Fruit fly (Drosophila melanogaster) whole organism, embryonic: Measurements from ENCODE around the gene ENGase.

Experiments
- Antp ChIP-seq: fragments of 200-800 bp; sonication (Bioruptor generic); optimal IDR thresholded peaks from 3 replicates; lab custom pipeline; 2016; ENCODE audit warnings: missing biosample characterization, missing genetic modification characterization
- Bgb ChIP-seq: fragments of 200-800 bp; sonication (Bioruptor generic); IDR thresholded peaks from 2 replicates; pipeline ENCODE4 v1.3.6; 2022; ENCODE audit warnings: missing biosample characterization, missing genetic modification characterization; ENCODE audit not compliant: partially characterized antibody
- CG10209 ChIP-seq: fragments of 200-800 bp; sonication (Bioruptor generic); optimal IDR thresholded peaks from 3 replicates; lab custom pipeline; 2017; ENCODE audit warnings: missing biosample characterization, mild to moderate bottlenecking, missing genetic modification characterization, missing genetic modification reagents
- CG10321 ChIP-seq: fragments of 200-800 bp; sonication (Bioruptor generic); IDR thresholded peaks from 2 replicates; pipeline ENCODE4 v1.3.6; 2022; ENCODE audit warnings: missing biosample characterization, missing genetic modification characterization
- CG11247 ChIP-seq: fragments of 200-800 bp; sonication (Bioruptor generic); IDR thresholded peaks from 2 replicates; pipeline ENCODE4 v1.3.6; 2022; ENCODE audit warnings: missing biosample characterization, missing genetic modification characterization
- CG11456 ChIP-seq: fragments of 200-800 bp; sonication (Bioruptor generic); IDR thresholded peaks from 3 replicates; pipeline ENCODE4 v1.3.6; 2022; ENCODE audit warnings: missing biosample characterization, missing genetic modification characterization
- CG11504 ChIP-seq: fragments of 200-800 bp; sonication (Bioruptor generic); optimal IDR thresholded peaks from 3 replicates; lab custom pipeline; 2019; ENCODE audit warnings: missing biosample characterization, mild to moderate bottlenecking, missing genetic modification characterization, moderate library complexity
- CG14441 ChIP-seq: fragments of 200-800 bp; sonication (Bioruptor generic); IDR thresholded peaks from 2 replicates; pipeline ENCODE4 v1.3.6; 2022; ENCODE audit warnings: missing biosample characterization, missing genetic modification characterization
- CG16813 ChIP-seq: fragments of 200-800 bp; sonication (Bioruptor generic); IDR thresholded peaks from 3 replicates; pipeline ENCODE4 v1.3.6; 2022; ENCODE audit warnings: missing biosample characterization, missing genetic modification characterization; ENCODE audit not compliant: partially characterized antibody
- CG18262 ChIP-seq: fragments of 200-800 bp; optimal IDR thresholded peaks from 3 replicates; lab custom pipeline; 2019; ENCODE audit warnings: missing biosample characterization, mild to moderate bottlenecking, missing genetic modification characterization, moderate library complexity
- CG1832 ChIP-seq: fragments of 200-800 bp; sonication (Bioruptor generic); optimal IDR thresholded peaks from 2 replicates; lab custom pipeline; 2017; ENCODE audit warnings: missing biosample characterization, mild to moderate bottlenecking, missing genetic modification characterization, inconsistent platforms
- CG2712 ChIP-seq: fragments of 200-800 bp; optimal IDR thresholded peaks from 3 replicates; lab custom pipeline; 2019; ENCODE audit warnings: missing biosample characterization, mild to moderate bottlenecking, missing genetic modification characterization, moderate library complexity
- CG31224 ChIP-seq: fragments of 200-800 bp; sonication (Bioruptor generic); IDR thresholded peaks from 2 replicates; pipeline ENCODE4 v1.3.6; 2022; ENCODE audit warnings: missing biosample characterization, missing genetic modification characterization
- CG33557 ChIP-seq: fragments of 200-800 bp; sonication (Bioruptor generic); optimal IDR thresholded peaks from 2 replicates; lab custom pipeline; 2019; ENCODE audit warnings: missing biosample characterization, mild to moderate bottlenecking, missing genetic modification characterization, moderate library complexity
- CG4424 ChIP-seq: fragments of 200-800 bp; sonication (Bioruptor generic); optimal IDR thresholded peaks from 3 replicates; lab custom pipeline; 2016; ENCODE audit warnings: missing biosample characterization, missing genetic modification characterization
- CG6254 ChIP-seq: fragments of 200-800 bp; sonication (Bioruptor generic); optimal IDR thresholded peaks from 3 replicates; lab custom pipeline; 2017; ENCODE audit warnings: mild to moderate bottlenecking, missing biosample characterization, missing genetic modification reagents, missing genetic modification characterization
- CG6689 ChIP-seq: fragments of 200-800 bp; sonication (Bioruptor generic); IDR thresholded peaks from 2 replicates; pipeline ENCODE4 v1.3.6; 2022; ENCODE audit warnings: missing biosample characterization, missing genetic modification characterization
- Dfd ChIP-seq, 2 experiments: fragments of >200 bp; optimal IDR thresholded peaks; 2 replicates each; lab custom pipeline; 2017; ENCODE audit warnings: missing biosample characterization in 2 of 2, missing genetic modification characterization in 2 of 2
- Ets97D ChIP-seq: fragments of 200-800 bp; sonication (Bioruptor generic); optimal IDR thresholded peaks from 3 replicates; lab custom pipeline; 2016; ENCODE audit warnings: missing biosample characterization, missing genetic modification characterization
- Gsc ChIP-seq: fragments of 200-800 bp; sonication (Bioruptor generic); IDR thresholded peaks from 2 replicates; pipeline ENCODE4 v1.3.6; 2022; ENCODE audit warnings: missing biosample characterization, missing genetic modification characterization
- HLH54F ChIP-seq: fragments of 200-800 bp; sonication (Bioruptor generic); optimal IDR thresholded peaks from 3 replicates; lab custom pipeline; 2016; ENCODE audit warnings: missing biosample characterization, missing genetic modification characterization
- HmgZ ChIP-seq: fragments of 200-800 bp; sonication (Bioruptor generic); optimal IDR thresholded peaks from 2 replicates; lab custom pipeline; 2018; ENCODE audit warnings: missing biosample characterization, mild to moderate bottlenecking, missing genetic modification characterization
- Lim3 ChIP-seq: fragments of 200-800 bp; sonication (Bioruptor generic); IDR thresholded peaks from 2 replicates; pipeline ENCODE4 v1.3.6; 2022; ENCODE audit warnings: missing biosample characterization, missing genetic modification characterization
- Myb ChIP-seq: fragments of 200-800 bp; sonication (Bioruptor generic); optimal IDR thresholded peaks from 2 replicates; lab custom pipeline; 2016; ENCODE audit warnings: missing biosample characterization, missing genetic modification characterization
- NfI ChIP-seq: fragments of 200-800 bp; sonication (Bioruptor generic); optimal IDR thresholded peaks from 3 replicates; lab custom pipeline; 2018; ENCODE audit warnings: missing biosample characterization, mild to moderate bottlenecking, missing genetic modification characterization, moderate library complexity
- Rfx ChIP-seq: fragments of 200-800 bp; sonication (Bioruptor generic); IDR thresholded peaks from 2 replicates; pipeline ENCODE4 v1.3.6; 2022; ENCODE audit warnings: missing biosample characterization, missing genetic modification characterization
- TFAM ChIP-seq: fragments of 200-800 bp; sonication (Bioruptor generic); optimal IDR thresholded peaks from 2 replicates; lab custom pipeline; 2017; ENCODE audit warnings: missing biosample characterization, missing genetic modification characterization, inconsistent platforms
- Xrp1 ChIP-seq: fragments of 200-800 bp; sonication (Bioruptor generic); IDR thresholded peaks from 2 replicates; pipeline ENCODE4 v1.3.6; 2022; ENCODE audit warnings: missing biosample characterization, missing genetic modification characterization
- YL-1 ChIP-seq: fragments of 200-800 bp; sonication (Bioruptor generic); optimal IDR thresholded peaks from 3 replicates; lab custom pipeline; 2017; ENCODE audit warnings: missing biosample characterization, mild to moderate bottlenecking, missing genetic modification characterization
- ap ChIP-seq: fragments of 200-800 bp; sonication (Bioruptor generic); IDR thresholded peaks from 2 replicates; pipeline ENCODE4 v1.3.6; 2022; ENCODE audit warnings: missing biosample characterization, missing genetic modification characterization
- bigmax ChIP-seq: fragments of 200-800 bp; sonication (Bioruptor generic); optimal IDR thresholded peaks from 2 replicates; lab custom pipeline; 2018; ENCODE audit warnings: missing biosample characterization, mild to moderate bottlenecking, missing genetic modification characterization
- bsh ChIP-seq, 2 experiments: fragments of 200-800 bp; sonication (Bioruptor generic); optimal IDR thresholded peaks; 2 replicates each; lab custom pipeline; 2017 to 2018; ENCODE audit warnings: mild to moderate bottlenecking in 2 of 2, missing biosample characterization in 2 of 2, missing genetic modification characterization in 2 of 2, moderate library complexity in 1 of 2
- croc ChIP-seq: fragments of 200-800 bp; sonication (Bioruptor generic); conservative IDR thresholded peaks from 3 replicates; pipeline ENCODE4 v1.3.6; 2022; ENCODE audit warnings: missing biosample characterization, missing genetic modification characterization
- dmrt11E ChIP-seq: fragments of 200-800 bp; sonication (Bioruptor generic); optimal IDR thresholded peaks from 3 replicates; lab custom pipeline; 2018; ENCODE audit warnings: missing biosample characterization, mild to moderate bottlenecking, missing genetic modification characterization, moderate library complexity
- ems ChIP-seq: fragments of 200-800 bp; sonication (Bioruptor generic); optimal IDR thresholded peaks from 3 replicates; lab custom pipeline; 2016; ENCODE audit warnings: missing biosample characterization, missing genetic modification characterization
- fd102C ChIP-seq: fragments of 200-800 bp; sonication (Bioruptor generic); optimal IDR thresholded peaks from 2 replicates; lab custom pipeline; 2018; ENCODE audit warnings: missing biosample characterization, mild to moderate bottlenecking, missing genetic modification characterization, moderate library complexity
- gcm ChIP-seq: fragments of 200-800 bp; sonication (Bioruptor generic); optimal IDR thresholded peaks from 2 replicates; lab custom pipeline; 2019; ENCODE audit warnings: missing biosample characterization, mild to moderate bottlenecking, missing genetic modification characterization, moderate library complexity
- gem ChIP-seq: fragments of 200-800 bp; sonication (Bioruptor generic); optimal IDR thresholded peaks from 2 replicates; lab custom pipeline; 2019; ENCODE audit warnings: missing biosample characterization, mild to moderate bottlenecking, missing genetic modification characterization, moderate library complexity
- grn ChIP-seq: fragments of 200-800 bp; sonication (Bioruptor generic); optimal IDR thresholded peaks from 3 replicates; lab custom pipeline; 2017; ENCODE audit warnings: missing biosample characterization, missing genetic modification characterization
- gro ChIP-seq: fragments of 200-800 bp; sonication (Bioruptor generic); optimal IDR thresholded peaks from 2 replicates; lab custom pipeline; 2016; ENCODE audit warnings: missing biosample characterization, missing genetic modification characterization
- gsb-n ChIP-seq: fragments of 200-800 bp; sonication (Bioruptor generic); optimal IDR thresholded peaks from 3 replicates; lab custom pipeline; 2018; ENCODE audit warnings: missing biosample characterization, mild to moderate bottlenecking, missing genetic modification characterization
- lola ChIP-seq, 3 experiments: fragments of >200 bp in 2 of 3; fragments of 200-800 bp in 1 of 3; sonication (Bioruptor generic) in 1 of 3; optimal IDR thresholded peaks; 2 replicates each; lab custom pipeline; 2017 to 2019; ENCODE audit warnings: missing biosample characterization in 3 of 3, missing genetic modification characterization in 3 of 3, mild to moderate bottlenecking in 1 of 3, moderate library complexity in 1 of 3
- oc ChIP-seq: fragments of 200-800 bp; sonication (Bioruptor generic); optimal IDR thresholded peaks from 2 replicates; lab custom pipeline; 2018; ENCODE audit warnings: missing biosample characterization, mild to moderate bottlenecking, missing genetic modification characterization, moderate library complexity
- pros ChIP-seq: fragments of 200-800 bp; sonication (Bioruptor generic); optimal IDR thresholded peaks from 3 replicates; lab custom pipeline; 2019; ENCODE audit warnings: missing biosample characterization, mild to moderate bottlenecking, missing genetic modification characterization, moderate library complexity
- sens ChIP-seq: fragments of 200-800 bp; sonication (Bioruptor generic); peaks from one replicate; lab custom pipeline; 2016; ENCODE audit warnings: missing biosample characterization, missing genetic modification characterization
- slou ChIP-seq: fragments of 200-800 bp; sonication (Bioruptor generic); optimal IDR thresholded peaks from 3 replicates; lab custom pipeline; 2016; ENCODE audit warnings: missing biosample characterization, missing genetic modification characterization
- tap ChIP-seq: fragments of 200-800 bp; optimal IDR thresholded peaks from 3 replicates; lab custom pipeline; 2019; ENCODE audit warnings: missing biosample characterization, mild to moderate bottlenecking, missing genetic modification characterization, moderate library complexity
- trem ChIP-seq: fragments of 200-800 bp; optimal IDR thresholded peaks from 3 replicates; lab custom pipeline; 2019; ENCODE audit warnings: missing biosample characterization, mild to moderate bottlenecking, missing genetic modification characterization, moderate library complexity
- wor ChIP-seq: fragments of 200-800 bp; sonication (Bioruptor generic); IDR thresholded peaks from 2 replicates; pipeline ENCODE4 v1.3.6; 2022; ENCODE audit warnings: missing biosample characterization, missing genetic modification characterization
- zf30C ChIP-seq: fragments of 200-800 bp; sonication (Bioruptor generic); optimal IDR thresholded peaks from 3 replicates; lab custom pipeline; 2018; ENCODE audit warnings: missing biosample characterization, mild to moderate bottlenecking, missing genetic modification characterization

Gene ENGase

dm6 chrX:17423310-17423945 lies at the start of gene ENGase (continued):
- no peak for TF ChIP-seq tap
- TF ChIP-seq trem (tag; lab: Kevin White, UChicago), result no peak
- no peak for TF ChIP-seq ap (GFP tag; lab: Robert Waterston, UW)
- no peak for TF ChIP-seq croc (GFP tag; lab: Robert Waterston, UW)
- TF ChIP-seq ems (GFP tag; lab: Kevin White, UChicago), result no peak
- TF ChIP-seq CG6254 (GFP tag; lab: Kevin White, UChicago), result no peak
- peak; percentile 50; the same call in 1 of the 2 replicates for TF ChIP-seq Rfx (GFP tag; lab: Robert Waterston, UW)
- TF ChIP-seq YL-1 (GFP tag; lab: Kevin White, UChicago), result no peak
- peak; percentile 21; the same call in 1 of the 2 replicates for TF ChIP-seq CG11247
- TF ChIP-seq TFAM (GFP tag; lab: Kevin White, UChicago), result no peak
- peak; percentile 85 for TF ChIP-seq CG10321
- no peak for TF ChIP-seq HLH54F (GFP tag; lab: Kevin White, UChicago)
- TF ChIP-seq CG14441, result no peak
- TF ChIP-seq HmgZ (tag; lab: Kevin White, UChicago), result no peak
- TF ChIP-seq CG6689 (GFP tag; lab: Robert Waterston, UW), result no peak
- TF ChIP-seq NfI, result peak; percentile 18
- no peak for TF ChIP-seq CG16813 (GFP tag; lab: Robert Waterston, UW)
- no peak for TF ChIP-seq wor (GFP tag; lab: Robert Waterston, UW)
- no peak for TF ChIP-seq bigmax
- TF ChIP-seq Myb (GFP tag; lab: Kevin White, UChicago), result peak; percentile 12
- TF ChIP-seq gro (GFP tag; lab: Kevin White, UChicago), result no peak
- TF ChIP-seq CG4424 (GFP tag; lab: Kevin White, UChicago), result no peak

DNA sequence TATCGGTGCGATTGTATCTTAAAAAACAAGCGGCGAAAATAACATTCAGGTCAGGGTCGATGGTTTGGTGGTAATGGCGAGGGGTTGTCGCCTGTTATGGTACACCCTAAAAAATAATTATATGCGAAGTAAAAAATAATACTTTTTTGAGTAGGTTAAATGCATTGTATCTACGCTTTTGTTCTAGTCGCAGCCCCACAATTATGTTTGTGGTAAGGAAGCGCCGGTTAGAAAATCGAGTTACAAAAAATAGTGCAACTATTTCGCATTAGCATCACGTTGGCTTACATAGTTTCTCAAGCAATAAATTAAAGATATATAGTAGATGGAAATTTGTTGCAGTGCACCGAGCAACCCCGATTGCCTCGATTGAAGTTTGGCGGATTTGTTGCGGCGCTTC lies 44.0 kb upstream of the ENGase start:
- TF ChIP-seq Ets97D (GFP tag; lab: Kevin White, UChicago) (no peak), bsh (GFP tag; optimal IDR thresholded peaks at IDR 0.05; lab: Kevin White, UChicago) (peak in 1 of 2 experiments; percentile 36), CG1832 (GFP tag; lab: Kevin White, UChicago) (no peak), CG31224 (GFP tag; lab: Robert Waterston, UW) (no peak), oc (tag; lab: Kevin White, UChicago) (no peak), CG11504 (tag; lab: Kevin White, UChicago) (peak; percentile 18), fd102C (GFP tag; lab: Kevin White, UChicago) (no peak), sens (GFP tag; lab: Kevin White, UChicago) (peak; percentile 72), Xrp1 (GFP tag; lab: Robert Waterston, UW) (0 out of 2 replicates have a peak, but pooled peaks have one; percentile 21), gsb-n (tag; lab: Kevin White, UChicago) (peak; percentile 34), CG33557 (GFP tag; lab: Kevin White, UChicago) (peak; percentile 4), CG10209 (GFP tag; lab: Kevin White, UChicago) (no peak), Gsc (no peak), CG11456 (GFP tag; lab: Robert Waterston, UW) (no peak), grn (GFP tag; lab: Kevin White, UChicago) (peak; percentile 2), Dfd (GFP tag; optimal IDR thresholded peaks at IDR 0.05; lab: Kevin White, UChicago) (no peak), gem (tag; lab: Kevin White, UChicago) (peak; percentile 24), gcm (GFP tag; lab: Kevin White, UChicago) (no peak), Lim3 (no peak), lola (GFP tag; optimal IDR thresholded peaks at IDR 0.05; lab: Kevin White, UChicago) (peak in 1 of 3 experiments; percentile 28), slou (GFP tag; lab: Kevin White, UChicago) (no peak), CG18262 (tag; lab: Kevin White, UChicago) (peak; percentile 23), pros (GFP tag; lab: Kevin White, UChicago) (peak; percentile 50), Bgb (GFP tag; lab: Robert Waterston, UW) (no peak), CG2712 (tag; lab: Kevin White, UChicago) (peak; percentile 17), zf30C (peak; percentile 59), ap (GFP tag; lab: Robert Waterston, UW) (no peak), Antp (GFP tag; lab: Kevin White, UChicago) (no peak), dmrt11E (tag; lab: Kevin White, UChicago) (peak; percentile 35)
